Fruit fly (Drosophila melanogaster) whole organism, embryonic: ENCODE measurements around the gene HP1b.

Source experiments
- Ada2b ChIP-seq: fragments of 200-800 bp; sonication (Bioruptor generic); IDR thresholded peaks from 2 replicates; pipeline ENCODE4 v1.3.6; 2022; ENCODE audit warnings: missing biosample characterization, missing genetic modification characterization
- Atf-2 ChIP-seq: fragments of 200-800 bp; sonication (Bioruptor generic); optimal IDR thresholded peaks from 2 replicates; lab custom pipeline; 2016; ENCODE audit warnings: missing biosample characterization, missing genetic modification characterization
- Atf6 ChIP-seq: fragments of 200-800 bp; sonication (Bioruptor generic); IDR thresholded peaks from 2 replicates; pipeline ENCODE4 v1.3.6; 2022; ENCODE audit warnings: missing biosample characterization, missing genetic modification characterization
- CG10543 ChIP-seq: fragments of 200-800 bp; sonication (Bioruptor generic); optimal IDR thresholded peaks from 3 replicates; lab custom pipeline; 2017; ENCODE audit warnings: missing biosample characterization, mild to moderate bottlenecking, missing genetic modification characterization, moderate library complexity
- CG11247 ChIP-seq: fragments of 200-800 bp; sonication (Bioruptor generic); IDR thresholded peaks from 2 replicates; pipeline ENCODE4 v1.3.6; 2022; ENCODE audit warnings: missing biosample characterization, missing genetic modification characterization
- CG11504 ChIP-seq: fragments of 200-800 bp; sonication (Bioruptor generic); optimal IDR thresholded peaks from 3 replicates; lab custom pipeline; 2019; ENCODE audit warnings: missing biosample characterization, mild to moderate bottlenecking, missing genetic modification characterization, moderate library complexity
- CG12155 ChIP-seq: fragments of 200-800 bp; sonication (Bioruptor generic); optimal IDR thresholded peaks from 3 replicates; lab custom pipeline; 2016; ENCODE audit warnings: missing biosample characterization, missing genetic modification characterization
- CG12219 ChIP-seq: fragments of 200-800 bp; sonication (Bioruptor generic); optimal IDR thresholded peaks from 3 replicates; lab custom pipeline; 2018; ENCODE audit warnings: missing biosample characterization, mild to moderate bottlenecking, missing genetic modification characterization
- CG12299 ChIP-seq: fragments of 200-800 bp; sonication (Bioruptor generic); optimal IDR thresholded peaks from 2 replicates; lab custom pipeline; 2018; ENCODE audit warnings: missing biosample characterization, mild to moderate bottlenecking, missing genetic modification characterization
- CG12391 ChIP-seq: fragments of 200-800 bp; sonication (Bioruptor generic); optimal IDR thresholded peaks from 3 replicates; lab custom pipeline; 2018; ENCODE audit warnings: missing biosample characterization, mild to moderate bottlenecking, missing genetic modification characterization, moderate library complexity
- CG13424 ChIP-seq: fragments of 200-800 bp; sonication (Bioruptor generic); optimal IDR thresholded peaks from 2 replicates; lab custom pipeline; 2019; ENCODE audit warnings: missing biosample characterization, mild to moderate bottlenecking, missing genetic modification characterization, moderate library complexity
- CG17359 ChIP-seq: fragments of 200-800 bp; sonication (Bioruptor generic); optimal IDR thresholded peaks from 3 replicates; lab custom pipeline; 2018; ENCODE audit warnings: missing biosample characterization, mild to moderate bottlenecking, missing genetic modification characterization, moderate library complexity
- CG1792 ChIP-seq: fragments of 200-800 bp; sonication (Bioruptor generic); optimal IDR thresholded peaks from 2 replicates; lab custom pipeline; 2016; ENCODE audit warnings: missing biosample characterization, missing genetic modification characterization
- CG2712 ChIP-seq: fragments of 200-800 bp; optimal IDR thresholded peaks from 3 replicates; lab custom pipeline; 2019; ENCODE audit warnings: missing biosample characterization, mild to moderate bottlenecking, missing genetic modification characterization, moderate library complexity
- CG2889 ChIP-seq: fragments of 200-800 bp; sonication (Bioruptor generic); IDR thresholded peaks from 3 replicates; pipeline ENCODE4 v1.3.6; 2022; ENCODE audit warnings: missing biosample characterization, missing genetic modification characterization
- CG3065 ChIP-seq: fragments of 200-800 bp; sonication (Bioruptor generic); optimal IDR thresholded peaks from 2 replicates; lab custom pipeline; 2016; ENCODE audit warnings: missing biosample characterization, missing genetic modification characterization
- CG31365 ChIP-seq: fragments of 200-800 bp; sonication (Bioruptor generic); optimal IDR thresholded peaks from 2 replicates; lab custom pipeline; 2018; ENCODE audit warnings: missing biosample characterization, mild to moderate bottlenecking, missing genetic modification characterization
- CG31441 ChIP-seq: fragments of 200-800 bp; sonication (Bioruptor generic); IDR thresholded peaks from 2 replicates; pipeline ENCODE4 v1.3.6; 2022; ENCODE audit warnings: missing biosample characterization, missing genetic modification characterization
- CG3163 ChIP-seq: fragments of 200-800 bp; sonication (Bioruptor generic); optimal IDR thresholded peaks from 3 replicates; lab custom pipeline; 2016; ENCODE audit warnings: missing biosample characterization, missing genetic modification characterization
- CG4617 ChIP-seq: fragments of 200-800 bp; sonication (Bioruptor generic); optimal IDR thresholded peaks from 3 replicates; lab custom pipeline; 2016; ENCODE audit warnings: missing biosample characterization, missing genetic modification characterization, borderline replicate concordance
- CG6813 ChIP-seq: fragments of 200-800 bp; sonication (Bioruptor generic); optimal IDR thresholded peaks from 2 replicates; lab custom pipeline; 2017; ENCODE audit warnings: missing biosample characterization, missing genetic modification characterization, mild to moderate bottlenecking, moderate library complexity, missing genetic modification reagents
- CG9609 ChIP-seq: fragments of 200-800 bp; sonication (Bioruptor generic); optimal IDR thresholded peaks from 3 replicates; lab custom pipeline; 2016; ENCODE audit warnings: missing biosample characterization, missing genetic modification characterization
- CG9727 ChIP-seq: fragments of 200-800 bp; sonication (Bioruptor generic); optimal IDR thresholded peaks from 3 replicates; lab custom pipeline; 2017; ENCODE audit warnings: missing biosample characterization, mild to moderate bottlenecking, missing genetic modification characterization
- CG9817 ChIP-seq: fragments of 200-800 bp; sonication (Bioruptor generic); optimal IDR thresholded peaks from 2 replicates; lab custom pipeline; 2018; ENCODE audit warnings: missing biosample characterization, mild to moderate bottlenecking, missing genetic modification characterization, moderate library complexity
- CoRest ChIP-seq: fragments of 200-800 bp; sonication (Bioruptor generic); optimal IDR thresholded peaks from 3 replicates; lab custom pipeline; 2018; ENCODE audit warnings: missing biosample characterization, mild to moderate bottlenecking, missing genetic modification characterization, moderate library complexity
- Dbx ChIP-seq: fragments of 200-800 bp; sonication (Bioruptor generic); IDR thresholded peaks from 3 replicates; pipeline ENCODE4 v1.3.6; 2022; ENCODE audit warnings: missing biosample characterization, missing genetic modification characterization
- Dek ChIP-seq: fragments of 200-800 bp; sonication (Bioruptor generic); optimal IDR thresholded peaks from 3 replicates; lab custom pipeline; 2019; ENCODE audit warnings: missing biosample characterization, mild to moderate bottlenecking, missing genetic modification characterization, moderate library complexity
- Ets65A ChIP-seq: fragments of 200-800 bp; sonication (Bioruptor generic); peaks from one replicate; lab custom pipeline; 2016; ENCODE audit warnings: missing biosample characterization, missing genetic modification characterization
- Optix ChIP-seq: fragments of 200-800 bp; sonication (Bioruptor generic); IDR thresholded peaks from 3 replicates; pipeline ENCODE4 v1.3.6; 2022; ENCODE audit warnings: missing biosample characterization, missing genetic modification characterization
- PHDP ChIP-seq: fragments of 200-800 bp; sonication (Bioruptor generic); optimal IDR thresholded peaks from 3 replicates; lab custom pipeline; 2018; ENCODE audit warnings: missing biosample characterization, mild to moderate bottlenecking, missing genetic modification characterization, moderate library complexity
- Sry-β ChIP-seq: fragments of 200-800 bp; sonication (Bioruptor generic); optimal IDR thresholded peaks from 2 replicates; lab custom pipeline; 2018; ENCODE audit warnings: missing biosample characterization, mild to moderate bottlenecking, missing genetic modification characterization, moderate library complexity
- Xrp1 ChIP-seq: fragments of 200-800 bp; sonication (Bioruptor generic); IDR thresholded peaks from 2 replicates; pipeline ENCODE4 v1.3.6; 2022; ENCODE audit warnings: missing biosample characterization, missing genetic modification characterization
- YL-1 ChIP-seq: fragments of 200-800 bp; sonication (Bioruptor generic); optimal IDR thresholded peaks from 3 replicates; lab custom pipeline; 2017; ENCODE audit warnings: missing biosample characterization, mild to moderate bottlenecking, missing genetic modification characterization
- al ChIP-seq: fragments of 200-800 bp; sonication (Bioruptor generic); IDR thresholded peaks from 2 replicates; pipeline ENCODE4 v1.3.6; 2022; ENCODE audit warnings: missing biosample characterization, missing genetic modification characterization
- bigmax ChIP-seq: fragments of 200-800 bp; sonication (Bioruptor generic); optimal IDR thresholded peaks from 2 replicates; lab custom pipeline; 2018; ENCODE audit warnings: missing biosample characterization, mild to moderate bottlenecking, missing genetic modification characterization
- crc ChIP-seq: fragments of 200-800 bp; sonication (Bioruptor generic); optimal IDR thresholded peaks from 2 replicates; lab custom pipeline; 2016; ENCODE audit warnings: missing biosample characterization, missing genetic modification characterization
- crol ChIP-seq: fragments of 200-800 bp; sonication (Bioruptor generic); IDR thresholded peaks from 2 replicates; pipeline ENCODE4 v1.3.6; 2022; ENCODE audit warnings: missing biosample characterization, missing genetic modification characterization
- esg ChIP-seq: fragments of 200-800 bp; sonication (Bioruptor generic); conservative IDR thresholded peaks from 2 replicates; pipeline ENCODE4 v1.3.6; 2022; ENCODE audit warnings: missing biosample characterization, missing genetic modification characterization
- gem ChIP-seq: fragments of 200-800 bp; sonication (Bioruptor generic); optimal IDR thresholded peaks from 2 replicates; lab custom pipeline; 2019; ENCODE audit warnings: missing biosample characterization, mild to moderate bottlenecking, missing genetic modification characterization, moderate library complexity
- hkb ChIP-seq, 2 experiments: fragments of 200-800 bp in 1 of 2; fragments of >200 bp in 1 of 2; sonication (Bioruptor generic) in 1 of 2; IDR thresholded peaks in 1 of 2; optimal IDR thresholded peaks in 1 of 2; 2 replicates each; pipeline versions ENCODE4 v1.3.6 to Lab custom; 2017 to 2022; ENCODE audit warnings: missing biosample characterization in 1 of 2, missing genetic modification characterization in 1 of 2
- klu ChIP-seq: fragments of 200-800 bp; sonication (Bioruptor generic); IDR thresholded peaks from 2 replicates; pipeline ENCODE4 v1.3.6; 2022; ENCODE audit warnings: missing biosample characterization, missing genetic modification characterization
- lbe ChIP-seq: fragments of 200-800 bp; sonication (Bioruptor generic); optimal IDR thresholded peaks from 2 replicates; lab custom pipeline; 2016; ENCODE audit warnings: missing biosample characterization, mild to moderate bottlenecking, missing genetic modification characterization
- nom ChIP-seq: fragments of 200-800 bp; sonication (Bioruptor generic); optimal IDR thresholded peaks from 2 replicates; lab custom pipeline; 2017; ENCODE audit warnings: missing biosample characterization, missing genetic modification characterization, mild to moderate bottlenecking, moderate library complexity, missing genetic modification reagents
- phol ChIP-seq: fragments of 200-800 bp; sonication (Bioruptor generic); optimal IDR thresholded peaks from 3 replicates; lab custom pipeline; 2018; ENCODE audit warnings: missing biosample characterization, mild to moderate bottlenecking, missing genetic modification characterization, moderate library complexity
- sim ChIP-seq: fragments of 200-800 bp; sonication (Bioruptor generic); IDR thresholded peaks from 2 replicates; pipeline ENCODE4 v1.3.6; 2022; ENCODE audit warnings: missing biosample characterization, missing genetic modification characterization
- slbo ChIP-seq: fragments of 200-800 bp; sonication (Bioruptor generic); IDR thresholded peaks from 2 replicates; pipeline ENCODE4 v1.3.6; 2022; ENCODE audit warnings: missing biosample characterization, missing genetic modification characterization
- tgo ChIP-seq: fragments of 200-800 bp; sonication (Bioruptor generic); IDR thresholded peaks from 3 replicates; pipeline ENCODE4 v1.3.6; 2022; ENCODE audit warnings: missing biosample characterization, missing genetic modification characterization
- zfh1 ChIP-seq: fragments of 200-800 bp; sonication (Bioruptor generic); IDR thresholded peaks from 3 replicates; pipeline ENCODE4 v1.3.6; 2022; ENCODE audit warnings: missing biosample characterization, missing genetic modification characterization
- zfh2 ChIP-seq: fragments of 200-800 bp; sonication (Bioruptor generic); optimal IDR thresholded peaks from 2 replicates; lab custom pipeline; 2016; ENCODE audit warnings: missing biosample characterization, missing genetic modification characterization

Gene HP1b

dm6 chrX:9066802-9067489 lies 13.9 kb upstream of the HP1b start (continued):
- TF ChIP-seq slbo (GFP tag; lab: Robert Waterston, UW), result peak; percentile 56
- no peak for TF ChIP-seq Dbx (GFP tag; lab: Robert Waterston, UW)
- no peak for TF ChIP-seq crol
- 0 out of 3 replicates have a peak, but pooled peaks have one; percentile 46 for TF ChIP-seq CG2889 (GFP tag; lab: Robert Waterston, UW)
- peak; percentile 18 for TF ChIP-seq CG13424 (tag; lab: Kevin White, UChicago)
- no peak for TF ChIP-seq CG1792 (GFP tag; lab: Kevin White, UChicago)
- TF ChIP-seq CG4617 (GFP tag; lab: Kevin White, UChicago), result no peak
- TF ChIP-seq CG9609, result no peak
- TF ChIP-seq phol (tag; lab: Kevin White, UChicago), result peak; percentile 36
- peak; percentile 12 for TF ChIP-seq CG9817 (tag; lab: Kevin White, UChicago)
- TF ChIP-seq CG31365 (tag; lab: Kevin White, UChicago), result no peak
- no peak for TF ChIP-seq CG12219
- peak; percentile 38 for TF ChIP-seq CG11504 (tag; lab: Kevin White, UChicago)
- peak; percentile 38 for TF ChIP-seq Ets65A (GFP tag; lab: Kevin White, UChicago)
- TF ChIP-seq Sry-β (GFP tag; lab: Kevin White, UChicago), result no peak
- peak; percentile 57 for TF ChIP-seq gem (tag; lab: Kevin White, UChicago)
- TF ChIP-seq CG6813 (GFP tag; lab: Kevin White, UChicago), result no peak
- TF ChIP-seq CoRest (tag; lab: Kevin White, UChicago), result peak; percentile 3
- TF ChIP-seq Atf-2, result no peak
- no peak for TF ChIP-seq hkb (optimal IDR thresholded peaks at IDR 0.05; lab: Kevin White, UChicago)
- TF ChIP-seq hkb (GFP tag; IDR thresholded peaks at IDR 0.05; lab: Robert Waterston, UW), result peak; percentile 57
- 0 out of 3 replicates have a peak, but pooled peaks have one; percentile 21 for TF ChIP-seq zfh1 (GFP tag; lab: Robert Waterston, UW)
- TF ChIP-seq zfh2 (GFP tag; lab: Kevin White, UChicago), result no peak
- no peak for TF ChIP-seq crc (GFP tag; lab: Kevin White, UChicago)
- TF ChIP-seq CG12391 (tag; lab: Kevin White, UChicago), result peak; percentile 11
- 0 out of 2 replicates have a peak, but pooled peaks have one; percentile 20 for TF ChIP-seq CG31441 (GFP tag; lab: Robert Waterston, UW)
- no peak for TF ChIP-seq CG10543 (GFP tag; lab: Kevin White, UChicago)
- no peak for TF ChIP-seq YL-1 (GFP tag; lab: Kevin White, UChicago)
- TF ChIP-seq al, result peak; percentile 28; the same call in 1 of the 2 replicates
- TF ChIP-seq Dek (tag; lab: Kevin White, UChicago), result no peak
- peak; percentile 45; the same call in 1 of the 3 replicates for TF ChIP-seq tgo (GFP tag; lab: Robert Waterston, UW)
- TF ChIP-seq esg (GFP tag; lab: Robert Waterston, UW), result no peak
- TF ChIP-seq CG2712 (tag; lab: Kevin White, UChicago), result peak; percentile 11
- peak; percentile 10 for TF ChIP-seq CG9727 (GFP tag; lab: Kevin White, UChicago)
- TF ChIP-seq CG3065 (GFP tag; lab: Kevin White, UChicago), result no peak
- peak; percentile 59 for TF ChIP-seq Ada2b
- TF ChIP-seq lbe, result peak; percentile 64
- no peak for TF ChIP-seq CG11247
- TF ChIP-seq PHDP (tag; lab: Kevin White, UChicago), result peak; percentile 11
- peak; percentile 28 for TF ChIP-seq CG17359 (tag; lab: Kevin White, UChicago)
- TF ChIP-seq bigmax, result no peak
- TF ChIP-seq CG3163 (GFP tag; lab: Kevin White, UChicago), result no peak
- no peak for TF ChIP-seq CG12299 (tag; lab: Kevin White, UChicago)
- TF ChIP-seq CG12155 (GFP tag; lab: Kevin White, UChicago), result no peak
- TF ChIP-seq Xrp1 (GFP tag; lab: Robert Waterston, UW), result peak; percentile 46; the same call in 1 of the 2 replicates
- peak; percentile 31; the same call in 1 of the 2 replicates for TF ChIP-seq Atf6 (GFP tag; lab: Robert Waterston, UW)
- peak; percentile 63 for TF ChIP-seq nom
- TF ChIP-seq Optix, result no peak
- TF ChIP-seq sim, result no peak
- TF ChIP-seq klu (GFP tag; lab: Robert Waterston, UW), result no peak
